Worm (Caenorhabditis elegans): Measurements from ENCODE around the gene egli-1.

DNA sequence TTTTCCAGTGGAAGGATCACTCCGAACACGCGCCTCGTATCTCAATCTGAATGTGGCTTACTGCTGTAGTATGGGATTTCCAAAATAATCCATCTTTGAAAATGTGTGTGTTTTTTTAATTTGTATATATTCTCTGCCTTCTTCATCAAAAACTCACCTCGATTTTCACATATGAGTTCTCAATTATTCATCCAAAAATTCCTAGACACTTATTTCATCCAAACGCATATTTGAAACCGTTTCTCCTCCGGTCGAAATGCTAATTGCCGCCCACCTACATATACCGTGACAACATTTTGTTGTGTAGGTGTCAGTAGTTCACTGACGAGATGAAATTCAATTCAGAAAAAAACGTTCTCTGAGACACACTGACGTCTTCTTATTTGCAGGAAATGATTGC is 23.7 kb downstream of the egli-1 start:
- TF ChIP-seq ama-1 (optimal IDR thresholded peaks at IDR 0.05), result no peak
- no peak for TF ChIP-seq nfya-1 (tag; optimal IDR thresholded peaks at IDR 0.05; ENCODE audit: insufficient read depth)
- no peak for TF ChIP-seq ztf-4 (tag; optimal IDR thresholded peaks at IDR 0.05)
- TF ChIP-seq nhr-12 (tag; optimal IDR thresholded peaks at IDR 0.05), result no peak
- no peak for TF ChIP-seq nhr-77 (tag; optimal IDR thresholded peaks at IDR 0.05)
